Worm (Caenorhabditis elegans): ENCODE data around the gene tbc-8.

DNA sequence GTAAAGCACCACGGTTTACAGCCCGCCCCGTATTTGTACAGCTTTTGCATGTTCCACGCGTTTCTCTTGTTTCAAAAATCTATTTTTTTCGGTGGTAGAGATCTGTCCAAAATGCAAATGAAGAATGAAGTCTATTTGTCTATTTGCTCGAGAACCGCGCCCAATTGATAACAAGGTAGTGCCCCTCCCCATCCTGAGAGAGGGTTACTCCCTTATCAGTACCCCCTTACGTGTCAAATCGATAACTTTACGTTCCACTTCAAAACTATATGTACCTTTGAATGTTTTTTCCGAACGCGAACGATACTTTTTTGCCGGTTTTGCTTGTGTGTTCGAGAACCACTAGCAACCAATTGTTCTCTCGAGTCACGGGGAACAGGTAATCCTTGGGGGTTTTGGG lies 11.3 kb downstream of the tbc-8 start:
- TF ChIP-seq fkh-3 (tag; optimal IDR thresholded peaks at IDR 0.05) (no peak), cebp-2 (GFP tag; IDR thresholded peaks at IDR 0.05) (no peak), T07F8.4 (tag; optimal IDR thresholded peaks at IDR 0.05) (no peak), nhr-120 (GFP tag; IDR thresholded peaks at IDR 0.05) (no peak), sdz-38 (tag; optimal IDR thresholded peaks at IDR 0.05) (no peak), F57C9.4 (tag; optimal IDR thresholded peaks at IDR 0.05) (no peak), sea-2 (GFP tag; IDR thresholded peaks at IDR 0.05) (no peak), B0336.3 (GFP tag; IDR thresholded peaks at IDR 0.05) (no peak), unc-62 (GFP tag; optimal IDR thresholded peaks at IDR 0.05) (no peak)

Measured in whole organism, young adult.